Worm (Caenorhabditis elegans): Measurements from ENCODE around the gene crh-1.

DNA sequence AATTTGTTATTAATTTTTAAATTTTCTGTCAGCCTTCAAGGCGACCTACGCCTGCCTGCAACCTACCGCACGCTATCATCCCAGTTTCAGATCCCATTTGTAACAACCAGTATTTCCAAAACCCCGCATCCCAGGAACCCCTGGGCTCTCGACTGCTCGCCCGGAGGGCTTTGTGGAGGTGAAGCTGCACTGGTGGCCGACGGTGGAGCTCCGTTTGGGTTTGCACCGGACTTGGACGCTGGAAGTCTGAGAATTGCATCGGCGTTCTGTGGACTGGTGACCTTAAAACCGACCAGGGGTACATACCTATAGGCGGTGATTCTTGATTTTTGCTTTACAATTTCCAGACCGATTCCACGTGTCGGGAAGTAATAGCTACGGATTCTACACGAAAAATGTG, 6.1 kb upstream of the crh-1 start:
- no peak for TF ChIP-seq elt-3 (tag; optimal IDR thresholded peaks at IDR 0.05)
- TF ChIP-seq nhr-84 (tag; optimal IDR thresholded peaks at IDR 0.05), result no peak
- TF ChIP-seq fkh-4 (tag; optimal IDR thresholded peaks at IDR 0.05; ENCODE audit: borderline replicate concordance), result no peak

Data from whole organism, L1 larva.